Worm (Caenorhabditis elegans) whole organism, L1 larva: ENCODE data around the gene cytb-5.1.

Experiments used
- C16A3.4 ChIP-seq: fragments of 150-350 bp; optimal IDR thresholded peaks from 2 replicates; lab custom pipeline; 2014; ENCODE audit warnings: missing biosample characterization, missing genetic modification characterization
- Y116A8C.19 ChIP-seq: sonication (generic microtip); optimal IDR thresholded peaks from 2 replicates; lab custom pipeline; 2016; ENCODE audit warnings: missing compliant biosample characterization, missing genetic modification characterization, borderline replicate concordance
- aha-1 ChIP-seq: fragments of 150-350 bp; optimal IDR thresholded peaks from 2 replicates; lab custom pipeline; 2014; ENCODE audit warnings: missing biosample characterization, missing genetic modification characterization
- alr-1 ChIP-seq: fragments of 200-800 bp; sonication (Bioruptor generic); optimal IDR thresholded peaks from 2 replicates; lab custom pipeline; 2018; ENCODE audit warnings: borderline replicate concordance, mild to moderate bottlenecking, missing genetic modification characterization, missing compliant biosample characterization
- aly-2 ChIP-seq: fragments of 150-350 bp; optimal IDR thresholded peaks from 2 replicates; lab custom pipeline; 2014; ENCODE audit warnings: missing biosample characterization, missing genetic modification characterization
- ama-1 ChIP-seq: fragments of 150-350 bp; optimal IDR thresholded peaks from 2 replicates; lab custom pipeline; 2014
- ceh-63 ChIP-seq: fragments of 200-800 bp; sonication (Bioruptor generic); optimal IDR thresholded peaks from 2 replicates; lab custom pipeline; 2018; ENCODE audit warnings: mild to moderate bottlenecking, missing genetic modification characterization, missing compliant biosample characterization
- ceh-82 ChIP-seq, 3 experiments: fragments of 150-350 bp in 1 of 3; sonication (generic microtip) in 2 of 3; optimal IDR thresholded peaks; 2 replicates each; lab custom pipeline; 2014 to 2017; ENCODE audit warnings: missing biosample characterization in 3 of 3, missing genetic modification characterization in 3 of 3
- ceh-90 ChIP-seq: sonication (generic microtip); optimal IDR thresholded peaks from 2 replicates; lab custom pipeline; 2016; ENCODE audit warnings: missing genetic modification characterization, missing compliant biosample characterization
- egl-27 ChIP-seq, 2 experiments: fragments of 150-350 bp in 1 of 2; sonication (generic microtip); optimal IDR thresholded peaks; 3 replicates each; lab custom pipeline; 2017 to 2018; ENCODE audit warnings: missing biosample characterization in 2 of 2, missing genetic modification characterization in 2 of 2, missing genetic modification reagents in 2 of 2
- elt-2 ChIP-seq: sonication (generic microtip); optimal IDR thresholded peaks from 2 replicates; lab custom pipeline; 2016; ENCODE audit warnings: missing genetic modification characterization, mild to moderate bottlenecking, inconsistent platforms, missing compliant biosample characterization, missing genetic modification reagents
- elt-3 ChIP-seq, 6 experiments: fragments of 150-350 bp in 1 of 6; sonication (generic microtip); optimal IDR thresholded peaks; 2 replicates each; lab custom pipeline; 2017 to 2018; ENCODE audit warnings: missing biosample characterization in 6 of 6, missing genetic modification characterization in 6 of 6, inconsistent platforms in 1 of 6
- ets-5 ChIP-seq: fragments of 200-800 bp; sonication (Bioruptor generic); IDR thresholded peaks from 2 replicates; pipeline ENCODE4 v1.3.6; 2022; ENCODE audit warnings: missing genetic modification characterization, missing compliant biosample characterization
- fkh-10 ChIP-seq: sonication (generic microtip); optimal IDR thresholded peaks from 2 replicates; lab custom pipeline; 2017; ENCODE audit warnings: missing biosample characterization, missing genetic modification reagents, missing genetic modification characterization
- fkh-4 ChIP-seq: sonication (generic microtip); optimal IDR thresholded peaks from 2 replicates; lab custom pipeline; 2016; ENCODE audit warnings: missing compliant biosample characterization, missing genetic modification characterization, borderline replicate concordance
- fkh-8 ChIP-seq: sonication (generic microtip); optimal IDR thresholded peaks from 2 replicates; lab custom pipeline; 2016; ENCODE audit warnings: mild to moderate bottlenecking, missing genetic modification characterization, missing compliant biosample characterization
- grh-1 ChIP-seq: fragments of 200-800 bp; sonication (Bioruptor generic); IDR thresholded peaks from 2 replicates; pipeline ENCODE4 v1.3.6; 2022; ENCODE audit warnings: missing genetic modification reagents, missing genetic modification characterization, missing compliant biosample characterization
- isw-1 ChIP-seq: fragments of 200-800 bp; sonication (Bioruptor generic); IDR thresholded peaks from 2 replicates; pipeline ENCODE4 v1.3.6; 2022; ENCODE audit warnings: missing genetic modification characterization, missing compliant biosample characterization
- lin-13 ChIP-seq: fragments of 150-350 bp; optimal IDR thresholded peaks from 2 replicates; lab custom pipeline; 2014; ENCODE audit warnings: missing biosample characterization, missing genetic modification reagents, missing genetic modification characterization
- lin-14 ChIP-seq: fragments of 200-800 bp; sonication (Bioruptor generic); optimal IDR thresholded peaks from 2 replicates; lab custom pipeline; 2018; ENCODE audit warnings: mild to moderate bottlenecking, missing genetic modification characterization, moderate library complexity, missing compliant biosample characterization
- lin-15B ChIP-seq: fragments of 150-350 bp; sonication (generic microtip); optimal IDR thresholded peaks from 3 replicates; lab custom pipeline; 2014; ENCODE audit warnings: missing biosample characterization, missing genetic modification characterization
- lin-39 ChIP-seq: fragments of 150-350 bp; optimal IDR thresholded peaks from 2 replicates; lab custom pipeline; 2014; ENCODE audit warnings: missing biosample characterization, missing genetic modification reagents, missing genetic modification characterization
- lsy-2 ChIP-seq, 2 experiments: fragments of 150-350 bp; optimal IDR thresholded peaks; 2 replicates each; lab custom pipeline; 2014; ENCODE audit warnings: missing biosample characterization in 2 of 2, missing genetic modification characterization in 2 of 2
- mab-9 ChIP-seq: fragments of 200-800 bp; sonication (Bioruptor generic); IDR thresholded peaks from 2 replicates; pipeline ENCODE4 v1.3.6; 2022; ENCODE audit warnings: missing genetic modification reagents, missing genetic modification characterization, missing compliant biosample characterization
- mdl-1 ChIP-seq, 2 experiments: fragments of 150-350 bp; optimal IDR thresholded peaks; 2 replicates each; lab custom pipeline; 2014 to 2017; ENCODE audit warnings: missing biosample characterization in 2 of 2, missing genetic modification characterization in 2 of 2, inconsistent platforms in 1 of 2
- mep-1 ChIP-seq: fragments of 150-350 bp; optimal IDR thresholded peaks from 2 replicates; lab custom pipeline; 2014; ENCODE audit warnings: missing biosample characterization, missing genetic modification characterization
- nhr-11 ChIP-seq: fragments of 150-350 bp; optimal IDR thresholded peaks from 2 replicates; lab custom pipeline; 2014; ENCODE audit warnings: missing biosample characterization, missing genetic modification characterization
- nhr-19 ChIP-seq: fragments of 200-800 bp; sonication (Bioruptor generic); conservative IDR thresholded peaks from 2 replicates; pipeline ENCODE4 v1.3.6; 2022; ENCODE audit warnings: missing genetic modification characterization, missing compliant biosample characterization
- nhr-20 ChIP-seq: sonication (generic microtip); optimal IDR thresholded peaks from 2 replicates; lab custom pipeline; 2016; ENCODE audit warnings: mild to moderate bottlenecking, missing genetic modification characterization, missing compliant biosample characterization
- nhr-47 ChIP-seq: sonication (generic microtip); optimal IDR thresholded peaks from 2 replicates; lab custom pipeline; 2016; ENCODE audit warnings: mild to moderate bottlenecking, missing genetic modification characterization, moderate library complexity, missing compliant biosample characterization
- nhr-77 ChIP-seq: fragments of 150-350 bp; optimal IDR thresholded peaks from 2 replicates; lab custom pipeline; 2014; ENCODE audit warnings: missing biosample characterization, missing genetic modification characterization
- nhr-84 ChIP-seq: sonication (generic microtip); optimal IDR thresholded peaks from 2 replicates; lab custom pipeline; 2017; ENCODE audit warnings: missing biosample characterization, missing genetic modification characterization
- nhr-85 ChIP-seq: sonication (generic microtip); peaks from one replicate; lab custom pipeline; 2016; ENCODE audit warnings: missing genetic modification characterization, inconsistent platforms, missing compliant biosample characterization
- nhr-90 ChIP-seq: sonication (generic microtip); optimal IDR thresholded peaks from 2 replicates; lab custom pipeline; 2016; ENCODE audit warnings: mild to moderate bottlenecking, missing genetic modification characterization, missing compliant biosample characterization; ENCODE audit not compliant: poor library complexity
- pag-3 ChIP-seq: sonication (generic microtip); optimal IDR thresholded peaks from 2 replicates; lab custom pipeline; 2017; ENCODE audit warnings: missing genetic modification characterization, mild to moderate bottlenecking, missing compliant biosample characterization, antibody characterized with exemption, borderline replicate concordance; ENCODE audit not compliant: insufficient read depth
- pax-3 ChIP-seq: fragments of 200-800 bp; sonication (Bioruptor generic); optimal IDR thresholded peaks from 2 replicates; lab custom pipeline; 2018; ENCODE audit warnings: mild to moderate bottlenecking, missing genetic modification characterization, moderate library complexity, missing compliant biosample characterization
- pqm-1 ChIP-seq: sonication (generic microtip); optimal IDR thresholded peaks from 3 replicates; lab custom pipeline; 2017; ENCODE audit warnings: missing biosample characterization, missing genetic modification characterization
- rnt-1 ChIP-seq: sonication (generic microtip); optimal IDR thresholded peaks from 2 replicates; lab custom pipeline; 2016; ENCODE audit warnings: mild to moderate bottlenecking, missing genetic modification characterization, moderate library complexity, missing compliant biosample characterization
- snu-23 ChIP-seq: sonication (generic microtip); optimal IDR thresholded peaks from 2 replicates; lab custom pipeline; 2016; ENCODE audit warnings: missing genetic modification characterization, missing compliant biosample characterization
- sptf-1 ChIP-seq: fragments of 150-350 bp; optimal IDR thresholded peaks from 2 replicates; lab custom pipeline; 2014; ENCODE audit warnings: missing biosample characterization, missing genetic modification characterization
- sup-37 ChIP-seq: fragments of 200-800 bp; sonication (Bioruptor generic); optimal IDR thresholded peaks from 2 replicates; lab custom pipeline; 2018; ENCODE audit warnings: mild to moderate bottlenecking, missing genetic modification characterization, missing compliant biosample characterization
- swsn-7 ChIP-seq: sonication (generic microtip); optimal IDR thresholded peaks from 2 replicates; lab custom pipeline; 2016; ENCODE audit warnings: missing genetic modification characterization, missing compliant biosample characterization
- tbx-2 ChIP-seq: sonication (generic microtip); optimal IDR thresholded peaks from 2 replicates; lab custom pipeline; 2016; ENCODE audit warnings: missing genetic modification characterization, missing compliant biosample characterization
- tlp-1 ChIP-seq: fragments of 150-350 bp; optimal IDR thresholded peaks from 2 replicates; lab custom pipeline; 2014; ENCODE audit warnings: missing biosample characterization, missing genetic modification characterization
- unc-130 ChIP-seq: fragments of 150-350 bp; optimal IDR thresholded peaks from 2 replicates; lab custom pipeline; 2017; ENCODE audit warnings: missing biosample characterization, missing genetic modification characterization, inconsistent platforms
- unc-62 ChIP-seq: fragments of 150-350 bp; optimal IDR thresholded peaks from 2 replicates; lab custom pipeline; 2014; ENCODE audit warnings: missing biosample characterization, missing genetic modification reagents, missing genetic modification characterization
- unc-98 ChIP-seq: fragments of 200-800 bp; sonication (Bioruptor generic); IDR thresholded peaks from 2 replicates; pipeline ENCODE4 v1.3.6; 2022; ENCODE audit warnings: missing genetic modification characterization, missing compliant biosample characterization
- xbp-1 ChIP-seq: sonication (generic microtip); optimal IDR thresholded peaks from 2 replicates; lab custom pipeline; 2016; ENCODE audit warnings: missing genetic modification characterization, missing compliant biosample characterization
- zag-1 ChIP-seq: fragments of 150-350 bp; optimal IDR thresholded peaks from 2 replicates; lab custom pipeline; 2014; ENCODE audit warnings: missing biosample characterization, missing genetic modification characterization
- zip-4 ChIP-seq: fragments of 200-800 bp; sonication (Bioruptor generic); optimal IDR thresholded peaks from 2 replicates; lab custom pipeline; 2018; ENCODE audit warnings: mild to moderate bottlenecking, missing genetic modification characterization, moderate library complexity, missing compliant biosample characterization
- ztf-4 ChIP-seq: fragments of 150-350 bp; optimal IDR thresholded peaks from 2 replicates; lab custom pipeline; 2014; ENCODE audit warnings: missing biosample characterization, missing genetic modification characterization

cytb-5.1 gene

ce11 chrX:13973769-13974168 lies 28.0 kb upstream of the cytb-5.1 start (continued):
- no peak for TF ChIP-seq ceh-63 (GFP tag; lab: Kevin White, UChicago)
- TF ChIP-seq zag-1, result no peak
- no peak for TF ChIP-seq nhr-85
- TF ChIP-seq nhr-90 (tag; lab: Kevin White, UChicago), result no peak
- TF ChIP-seq egl-27 (tag; optimal IDR thresholded peaks at IDR 0.05; lab: Kevin White, UChicago), result no peak
- no peak for TF ChIP-seq tlp-1 (tag; lab: Kevin White, UChicago)
- TF ChIP-seq pax-3 (tag; lab: Kevin White, UChicago), result no peak
- TF ChIP-seq nhr-20 (tag; lab: Kevin White, UChicago), result peak; percentile 63
- TF ChIP-seq nhr-77 (tag; lab: Kevin White, UChicago), result no peak
- peak; percentile 27 for TF ChIP-seq fkh-10 (GFP tag; lab: Kevin White, UChicago)
- TF ChIP-seq ama-1, result no peak
- no peak for TF ChIP-seq nhr-11 (tag; lab: Kevin White, UChicago)
- peak; percentile 61 for TF ChIP-seq mep-1 (tag; lab: Kevin White, UChicago)
- TF ChIP-seq tbx-2 (tag; lab: Kevin White, UChicago), result peak; percentile 59
- TF ChIP-seq aha-1 (tag; lab: Kevin White, UChicago), result no peak
- TF ChIP-seq nhr-47 (tag; lab: Kevin White, UChicago), result peak; percentile 63
- TF ChIP-seq isw-1, result no peak
- TF ChIP-seq ceh-90 (tag; lab: Kevin White, UChicago), result no peak
- TF ChIP-seq zip-4, result no peak
- peak; percentile 74 for TF ChIP-seq rnt-1 (tag; lab: Kevin White, UChicago)
- no peak for TF ChIP-seq lin-15B (tag; lab: Kevin White, UChicago)
- peak; percentile 5 for TF ChIP-seq C16A3.4
- TF ChIP-seq lin-13 (GFP tag; lab: Kevin White, UChicago), result peak; percentile 45
- TF ChIP-seq Y116A8C.19, result no peak
- TF ChIP-seq pag-3 (tag; lab: Kevin White, UChicago), result no peak
- TF ChIP-seq unc-130 (tag; lab: Kevin White, UChicago), result peak; percentile 51
- no peak for TF ChIP-seq elt-2 (tag; lab: Kevin White, UChicago)
- TF ChIP-seq unc-98 (GFP tag; lab: Robert Waterston, UW), result no peak
- TF ChIP-seq snu-23, result peak; percentile 63
- no peak for TF ChIP-seq pqm-1 (tag; lab: Kevin White, UChicago)
- TF ChIP-seq nhr-84, result no peak
- TF ChIP-seq ceh-82 (tag; optimal IDR thresholded peaks at IDR 0.05; lab: Kevin White, UChicago), result peak in 1 of 3 experiments; percentile 61
- TF ChIP-seq aly-2 (tag; lab: Kevin White, UChicago), result no peak
- no peak for TF ChIP-seq sup-37 (GFP tag; lab: Kevin White, UChicago)

DNA sequence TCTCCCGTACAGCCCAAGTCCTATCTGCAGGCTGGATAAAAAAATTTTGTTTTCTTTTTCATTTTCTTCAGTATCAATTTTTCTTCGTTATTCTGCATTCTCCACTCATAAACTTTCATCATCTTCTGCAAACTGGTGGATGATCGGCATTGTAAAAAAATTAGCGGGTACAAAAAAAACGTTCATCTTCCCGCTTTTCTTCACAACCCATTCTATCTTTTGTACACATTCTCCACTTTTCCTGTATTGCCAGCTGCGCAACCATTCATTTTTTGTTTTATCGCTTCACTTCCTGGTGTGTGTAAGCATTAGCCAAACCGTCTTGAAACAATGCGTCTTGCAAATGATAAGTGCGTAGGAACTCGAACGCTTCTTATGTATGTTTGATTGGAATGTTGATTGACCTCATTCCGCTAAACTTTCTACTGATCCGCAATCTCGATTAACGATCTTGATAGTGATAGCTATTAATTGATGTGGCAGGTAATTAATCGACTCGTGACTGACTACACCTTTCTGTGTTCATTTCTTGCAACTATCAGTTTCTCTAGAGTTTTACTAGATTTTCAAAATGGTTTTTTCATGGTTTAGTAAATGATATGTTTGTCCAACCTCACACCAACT lies 27.2 kb upstream of the cytb-5.1 start:
- TF ChIP-seq fkh-8 (tag; lab: Kevin White, UChicago) (no peak), nhr-20 (tag; lab: Kevin White, UChicago) (peak; percentile 65), egl-27 (tag; optimal IDR thresholded peaks at IDR 0.05; lab: Kevin White, UChicago) (no peak), alr-1 (no peak), grh-1 (GFP tag; lab: Robert Waterston, UW) (no peak), swsn-7 (tag; lab: Kevin White, UChicago) (no peak), mab-9 (GFP tag; lab: Robert Waterston, UW) (no peak), xbp-1 (tag; lab: Kevin White, UChicago) (no peak), ets-5 (GFP tag; lab: Robert Waterston, UW) (no peak), rnt-1 (tag; lab: Kevin White, UChicago) (peak; percentile 49), nhr-90 (tag; lab: Kevin White, UChicago) (peak; percentile 19), aly-2 (tag; lab: Kevin White, UChicago) (no peak), elt-3 (tag; optimal IDR thresholded peaks at IDR 0.05; lab: Kevin White, UChicago) (peak in 3 of 6 experiments; percentile 10 to 88 (median 29)), unc-62 (GFP tag; lab: Kevin White, UChicago) (no peak), nhr-19 (GFP tag; lab: Robert Waterston, UW) (peak; percentile 10; the same call in 1 of the 2 replicates), lin-14 (peak; percentile 58), lin-13 (GFP tag; lab: Kevin White, UChicago) (no peak), mdl-1 (tag; optimal IDR thresholded peaks at IDR 0.05; lab: Kevin White, UChicago) (no peak), nhr-47 (tag; lab: Kevin White, UChicago) (no peak), lsy-2 (tag; optimal IDR thresholded peaks at IDR 0.05; lab: Kevin White, UChicago) (peak; percentile 16 to 28), sptf-1 (no peak), ztf-4 (tag; lab: Kevin White, UChicago) (no peak), isw-1 (no peak), ceh-90 (tag; lab: Kevin White, UChicago) (no peak), fkh-4 (tag; lab: Kevin White, UChicago) (no peak), lin-39 (tag; lab: Kevin White, UChicago) (peak; percentile 16)
